Worm (Caenorhabditis elegans) whole organism, L2 larva: ENCODE data around the gene cab-1.

Experiments used
- R02D3.7 ChIP-seq: fragments of 150-350 bp; optimal IDR thresholded peaks from 2 replicates; lab custom pipeline; 2014; ENCODE audit warnings: missing biosample characterization, missing genetic modification characterization
- ZK546.5 ChIP-seq: sonication (generic microtip); optimal IDR thresholded peaks from 2 replicates; lab custom pipeline; 2017; ENCODE audit warnings: missing biosample characterization, missing genetic modification characterization
- blmp-1 ChIP-seq: sonication (generic microtip); optimal IDR thresholded peaks from 2 replicates; lab custom pipeline; 2017; ENCODE audit warnings: missing genetic modification characterization, mild to moderate bottlenecking, missing compliant biosample characterization, antibody characterized with exemption, moderate library complexity; ENCODE audit not compliant: insufficient read depth
- egl-27 ChIP-seq: sonication (generic microtip); optimal IDR thresholded peaks from 3 replicates; lab custom pipeline; 2017; ENCODE audit warnings: missing biosample characterization, missing genetic modification reagents, missing genetic modification characterization
- lin-39 ChIP-seq: fragments of 150-350 bp; optimal IDR thresholded peaks from 2 replicates; lab custom pipeline; 2014; ENCODE audit warnings: missing biosample characterization, missing genetic modification reagents, missing genetic modification characterization
- nhr-11 ChIP-seq: fragments of 150-350 bp; optimal IDR thresholded peaks from 2 replicates; lab custom pipeline; 2014; ENCODE audit warnings: missing biosample characterization, missing genetic modification characterization
- nhr-23 ChIP-seq: fragments of 150-350 bp; optimal IDR thresholded peaks from 2 replicates; lab custom pipeline; 2014; ENCODE audit warnings: missing biosample characterization, missing genetic modification reagents, missing genetic modification characterization
- nhr-237 ChIP-seq: fragments of 150-350 bp; optimal IDR thresholded peaks from 2 replicates; lab custom pipeline; 2014; ENCODE audit warnings: missing biosample characterization, missing genetic modification characterization
- nhr-77 ChIP-seq: fragments of 150-350 bp; optimal IDR thresholded peaks from 2 replicates; lab custom pipeline; 2014; ENCODE audit warnings: missing biosample characterization, missing genetic modification characterization
- snpc-4 ChIP-seq: fragments of 150-350 bp; optimal IDR thresholded peaks from 2 replicates; lab custom pipeline; 2014; ENCODE audit warnings: missing biosample characterization, missing genetic modification characterization
- unc-62 ChIP-seq: fragments of 150-350 bp; optimal IDR thresholded peaks from 2 replicates; lab custom pipeline; 2014; ENCODE audit warnings: missing biosample characterization, missing genetic modification reagents, missing genetic modification characterization
- zag-1 ChIP-seq: fragments of 150-350 bp; optimal IDR thresholded peaks from 2 replicates; lab custom pipeline; 2014; ENCODE audit warnings: missing biosample characterization, missing genetic modification characterization
- ztf-4 ChIP-seq: fragments of 150-350 bp; optimal IDR thresholded peaks from 2 replicates; lab custom pipeline; 2014; ENCODE audit warnings: missing biosample characterization, missing genetic modification characterization

DNA sequence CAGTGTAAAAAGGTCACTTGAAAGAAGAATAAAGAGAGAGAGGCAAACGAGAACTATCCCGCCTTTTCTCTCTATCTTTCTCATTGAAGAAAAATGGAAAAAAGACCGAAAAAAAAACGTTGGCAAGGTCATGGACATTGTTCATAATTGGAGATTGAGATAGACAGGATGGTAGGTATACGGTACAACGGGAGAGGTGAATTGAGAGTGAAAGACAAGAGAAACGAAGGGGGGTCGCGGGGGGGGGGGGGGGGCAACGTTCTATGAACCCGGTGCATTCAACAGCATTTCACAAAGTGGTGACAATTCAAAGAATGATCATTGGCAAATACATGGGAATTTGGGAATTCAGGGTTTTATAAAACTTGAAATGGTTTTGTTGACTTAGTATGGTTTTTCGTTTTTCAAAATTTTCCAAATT, 35.8 kb downstream of the cab-1 start:
- no peak for TF ChIP-seq unc-62 (GFP tag; lab: Kevin White, UChicago)
- no peak for TF ChIP-seq ZK546.5 (tag; lab: Kevin White, UChicago)
- TF ChIP-seq nhr-237: no peak
- no peak for TF ChIP-seq nhr-77
- no peak for TF ChIP-seq nhr-11 (tag; lab: Kevin White, UChicago)
- no peak for TF ChIP-seq nhr-23 (tag; lab: Kevin White, UChicago)
- TF ChIP-seq blmp-1 (tag; lab: Kevin White, UChicago): no peak
- TF ChIP-seq snpc-4 (tag; lab: Kevin White, UChicago): no peak
- no peak for TF ChIP-seq R02D3.7 (tag; lab: Kevin White, UChicago)
- no peak for TF ChIP-seq egl-27 (tag; lab: Kevin White, UChicago)
- TF ChIP-seq ztf-4 (tag; lab: Kevin White, UChicago): no peak
- no peak for TF ChIP-seq lin-39 (tag; lab: Kevin White, UChicago)
- no peak for TF ChIP-seq zag-1 (tag; lab: Kevin White, UChicago)
